Worm (Caenorhabditis elegans): ENCODE measurements around the gene W04G3.10.
A peak's percentile ranks its signal among the peaks of the same experiment; 100 is the strongest.

DNA sequence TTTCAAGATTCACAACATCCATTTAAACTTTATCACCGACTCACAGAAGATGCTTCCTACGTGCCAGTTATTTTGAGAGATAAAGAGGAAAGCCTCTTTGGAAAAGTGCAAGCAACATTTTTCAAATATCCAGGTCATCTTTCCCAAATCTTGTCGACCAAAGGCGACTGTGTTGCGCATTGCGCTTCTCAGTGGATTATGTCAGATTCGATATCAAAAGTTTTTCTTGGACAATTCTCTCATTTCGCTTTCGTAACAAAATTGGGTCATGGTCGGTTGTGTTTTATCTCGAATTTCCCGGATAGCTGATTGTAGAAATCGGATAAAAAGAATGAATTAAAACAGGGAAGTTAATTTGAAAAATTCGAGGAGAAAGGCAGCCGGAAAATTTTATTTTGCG lies 10.8 kb downstream of the W04G3.10 start:
- TF ChIP-seq zag-1 (tag; optimal IDR thresholded peaks at IDR 0.05) (no peak), snpc-4 (tag; optimal IDR thresholded peaks at IDR 0.05) (no peak), ztf-11 (tag; optimal IDR thresholded peaks at IDR 0.05) (no peak), nhr-77 (tag; optimal IDR thresholded peaks at IDR 0.05) (no peak), fos-1 (tag; optimal IDR thresholded peaks at IDR 0.05) (peak; percentile 6), skn-1 (tag; optimal IDR thresholded peaks at IDR 0.05) (no peak), unc-62 (GFP tag; optimal IDR thresholded peaks at IDR 0.05) (no peak), ama-1 (optimal IDR thresholded peaks at IDR 0.05) (no peak), elt-1 (tag; optimal IDR thresholded peaks at IDR 0.05) (no peak), nhr-23 (tag; optimal IDR thresholded peaks at IDR 0.05) (no peak)

Measured in whole organism, L2 larva.